Worm (Caenorhabditis elegans) whole organism, midembryonic: ENCODE data around the gene C03B1.9.

Experiments used
- T22C8.4 ChIP-seq: fragments of 200-800 bp; sonication (Bioruptor generic); IDR thresholded peaks from 2 replicates; pipeline ENCODE4 v1.3.6; 2022; ENCODE audit warnings: missing genetic modification characterization, missing compliant biosample characterization
- cog-1 ChIP-seq: sonication (generic microtip); optimal IDR thresholded peaks from 2 replicates; lab custom pipeline; 2016; ENCODE audit warnings: missing genetic modification characterization, missing compliant biosample characterization
- flt-1 ChIP-seq: fragments of 200-800 bp; sonication (Bioruptor generic); IDR thresholded peaks from 2 replicates; pipeline ENCODE4 v1.3.6; 2022; ENCODE audit warnings: missing genetic modification characterization, missing compliant biosample characterization
- klf-2 ChIP-seq: fragments of 200-800 bp; sonication (Bioruptor generic); conservative IDR thresholded peaks from 2 replicates; pipeline ENCODE4 v1.3.6; 2022; ENCODE audit warnings: missing genetic modification reagents, missing genetic modification characterization, missing compliant biosample characterization
- med-1 ChIP-seq: sonication (generic microtip); optimal IDR thresholded peaks from 2 replicates; lab custom pipeline; 2017; ENCODE audit warnings: missing genetic modification characterization, mild to moderate bottlenecking, missing compliant biosample characterization, antibody characterized with exemption, missing genetic modification reagents; ENCODE audit not compliant: insufficient read depth
- ref-1 ChIP-seq: fragments of 200-800 bp; sonication (Bioruptor generic); conservative IDR thresholded peaks from 2 replicates; pipeline ENCODE4 v1.3.6; 2022; ENCODE audit warnings: missing genetic modification reagents, missing genetic modification characterization, missing compliant biosample characterization
- tab-1 ChIP-seq: fragments of 200-800 bp; sonication (Bioruptor generic); IDR thresholded peaks from 2 replicates; pipeline ENCODE4 v1.3.6; 2022; ENCODE audit warnings: missing genetic modification characterization, missing compliant biosample characterization
- ztf-23 ChIP-seq: fragments of 200-800 bp; sonication (Bioruptor generic); IDR thresholded peaks from 2 replicates; pipeline ENCODE4 v1.3.6; 2022; ENCODE audit warnings: missing genetic modification reagents, missing genetic modification characterization, missing compliant biosample characterization
- ztf-29 ChIP-seq: fragments of 200-800 bp; sonication (Bioruptor generic); IDR thresholded peaks from 2 replicates; pipeline ENCODE4 v1.3.6; 2022; ENCODE audit warnings: missing genetic modification reagents, missing genetic modification characterization, missing compliant biosample characterization

The C03B1.9 gene

ce11 chrX:6353763-6354162, 6.8 kb upstream of the C03B1.9 start:
- TF ChIP-seq ref-1, result no peak
- TF ChIP-seq tab-1, result no peak
- TF ChIP-seq med-1 (GFP tag; lab: Kevin White, UChicago), result no peak
- TF ChIP-seq ztf-29 (GFP tag; lab: Robert Waterston, UW), result no peak
- TF ChIP-seq cog-1, result no peak
- TF ChIP-seq ztf-23 (GFP tag; lab: Robert Waterston, UW), result no peak
- no peak for TF ChIP-seq T22C8.4 (GFP tag; lab: Robert Waterston, UW)
- TF ChIP-seq klf-2 (GFP tag; lab: Robert Waterston, UW), result no peak
- no peak for TF ChIP-seq flt-1 (GFP tag; lab: Robert Waterston, UW)

- no peak for TF ChIP-seq tab-1
- TF ChIP-seq ztf-29 (GFP tag; lab: Robert Waterston, UW), result no peak
- TF ChIP-seq klf-2 (GFP tag; lab: Robert Waterston, UW), result no peak
- TF ChIP-seq ref-1, result no peak
- no peak for TF ChIP-seq T22C8.4 (GFP tag; lab: Robert Waterston, UW)
- no peak for TF ChIP-seq flt-1 (GFP tag; lab: Robert Waterston, UW)
These were observed 3.1 kb upstream of the C03B1.9 start, which contains the start of gene C03B1.6 for ce11 chrX:6350016-6350415. Gene C03B1.6 (plus strand): TSS chrX:6350316.

- no peak for TF ChIP-seq cog-1
- TF ChIP-seq ref-1, result no peak
These were observed 1.1 kb downstream of the C03B1.9 start for ce11 chrX:6345785-6346184.

- TF ChIP-seq ztf-29 (GFP tag; lab: Robert Waterston, UW), result no peak
- TF ChIP-seq flt-1 (GFP tag; lab: Robert Waterston, UW), result no peak
- TF ChIP-seq klf-2 (GFP tag; lab: Robert Waterston, UW), result no peak
- no peak for TF ChIP-seq cog-1
- no peak for TF ChIP-seq tab-1
- TF ChIP-seq med-1 (GFP tag; lab: Kevin White, UChicago), result no peak
- TF ChIP-seq ref-1, result no peak
- no peak for TF ChIP-seq T22C8.4 (GFP tag; lab: Robert Waterston, UW)
These were observed 5.4 kb downstream of the C03B1.9 start, which contains the start of gene C03B1.7 for ce11 chrX:6341513-6341912. Gene C03B1.7 (plus strand): TSS chrX:6341813.

ce11 chrX:6338446-6338845, 8.5 kb downstream of the C03B1.9 start:
- TF ChIP-seq ztf-23 (GFP tag; lab: Robert Waterston, UW) (no peak), med-1 (GFP tag; lab: Kevin White, UChicago) (no peak), T22C8.4 (GFP tag; lab: Robert Waterston, UW) (no peak), ref-1 (no peak), tab-1 (no peak), cog-1 (no peak), klf-2 (GFP tag; lab: Robert Waterston, UW) (no peak), flt-1 (GFP tag; lab: Robert Waterston, UW) (no peak), ztf-29 (GFP tag; lab: Robert Waterston, UW) (no peak)

ce11 chrX:6337951-6338350, 9.0 kb downstream of the C03B1.9 start, which contains the start of gene C03B1.13:
Gene C03B1.13 (minus strand): TSS chrX:6338051.
- no peak for TF ChIP-seq ztf-29 (GFP tag; lab: Robert Waterston, UW)

ce11 chrX:6337338-6337737, 9.6 kb downstream of the C03B1.9 start:
- TF ChIP-seq flt-1 (GFP tag; lab: Robert Waterston, UW) (no peak), ztf-23 (GFP tag; lab: Robert Waterston, UW) (no peak), T22C8.4 (GFP tag; lab: Robert Waterston, UW) (no peak)

- TF ChIP-seq tab-1 (no peak), ztf-23 (GFP tag; lab: Robert Waterston, UW) (no peak), flt-1 (GFP tag; lab: Robert Waterston, UW) (no peak), klf-2 (GFP tag; lab: Robert Waterston, UW) (no peak), T22C8.4 (GFP tag; lab: Robert Waterston, UW) (no peak), ref-1 (no peak), med-1 (GFP tag; lab: Kevin White, UChicago) (no peak), ztf-29 (GFP tag; lab: Robert Waterston, UW) (no peak), cog-1 (no peak)
These were observed 12.3 kb downstream of the C03B1.9 start for ce11 chrX:6334602-6335001.

- TF ChIP-seq ref-1, result no peak
- TF ChIP-seq klf-2 (GFP tag; lab: Robert Waterston, UW), result no peak
- no peak for TF ChIP-seq ztf-29 (GFP tag; lab: Robert Waterston, UW)
- no peak for TF ChIP-seq ztf-23 (GFP tag; lab: Robert Waterston, UW)
- no peak for TF ChIP-seq cog-1
- no peak for TF ChIP-seq T22C8.4 (GFP tag; lab: Robert Waterston, UW)
- no peak for TF ChIP-seq tab-1
- no peak for TF ChIP-seq med-1 (GFP tag; lab: Kevin White, UChicago)
- no peak for TF ChIP-seq flt-1 (GFP tag; lab: Robert Waterston, UW)
These were observed 12.9 kb downstream of the C03B1.9 start, which contains the start of gene col-171 for ce11 chrX:6333998-6334397. Gene col-171 (plus strand): TSS chrX:6334298.

- no peak for TF ChIP-seq klf-2 (GFP tag; lab: Robert Waterston, UW)
- TF ChIP-seq cog-1, result no peak
- no peak for TF ChIP-seq tab-1
- TF ChIP-seq ref-1, result no peak
- no peak for TF ChIP-seq flt-1 (GFP tag; lab: Robert Waterston, UW)
- TF ChIP-seq ztf-29 (GFP tag; lab: Robert Waterston, UW), result no peak
- no peak for TF ChIP-seq T22C8.4 (GFP tag; lab: Robert Waterston, UW)
These were observed 15.5 kb downstream of the C03B1.9 start, which contains the start of gene col-170 for ce11 chrX:6331409-6331808. Gene col-170 (plus strand): TSS chrX:6331709.

ce11 chrX:6328860-6329259, 18.1 kb downstream of the C03B1.9 start, which contains the start of gene col-169:
Gene col-169 (plus strand): TSS chrX:6329160.
- TF ChIP-seq T22C8.4 (GFP tag; lab: Robert Waterston, UW) (no peak), ztf-23 (GFP tag; lab: Robert Waterston, UW) (no peak), ztf-29 (GFP tag; lab: Robert Waterston, UW) (no peak)
